Worm (Caenorhabditis elegans) whole organism, L2 larva: ENCODE measurements around the gene nlp-19.

Experiments used
- C34F6.9 ChIP-seq: fragments of 150-350 bp; optimal IDR thresholded peaks from 2 replicates; lab custom pipeline; 2014; ENCODE audit warnings: missing biosample characterization, missing genetic modification characterization
- ZK546.5 ChIP-seq: sonication (generic microtip); optimal IDR thresholded peaks from 2 replicates; lab custom pipeline; 2017; ENCODE audit warnings: missing biosample characterization, missing genetic modification characterization
- ama-1 ChIP-seq: fragments of 150-350 bp; optimal IDR thresholded peaks from 2 replicates; lab custom pipeline; 2018; ENCODE audit warnings: inconsistent platforms
- blmp-1 ChIP-seq: sonication (generic microtip); optimal IDR thresholded peaks from 2 replicates; lab custom pipeline; 2017; ENCODE audit warnings: missing genetic modification characterization, mild to moderate bottlenecking, missing compliant biosample characterization, antibody characterized with exemption, moderate library complexity; ENCODE audit not compliant: insufficient read depth
- ceh-16 ChIP-seq: fragments of 150-350 bp; optimal IDR thresholded peaks from 2 replicates; lab custom pipeline; 2014; ENCODE audit warnings: missing biosample characterization, missing genetic modification characterization
- crh-2 ChIP-seq: sonication (generic microtip); optimal IDR thresholded peaks from 2 replicates; lab custom pipeline; 2017; ENCODE audit warnings: missing biosample characterization, missing genetic modification characterization
- dmd-4 ChIP-seq: sonication (generic microtip); optimal IDR thresholded peaks from 2 replicates; lab custom pipeline; 2017; ENCODE audit warnings: missing biosample characterization, missing genetic modification characterization
- egl-27 ChIP-seq: sonication (generic microtip); optimal IDR thresholded peaks from 3 replicates; lab custom pipeline; 2017; ENCODE audit warnings: missing biosample characterization, missing genetic modification reagents, missing genetic modification characterization
- elt-3 ChIP-seq: sonication (generic microtip); optimal IDR thresholded peaks from 2 replicates; lab custom pipeline; 2017; ENCODE audit warnings: missing biosample characterization, missing genetic modification characterization
- fos-1 ChIP-seq: fragments of 150-350 bp; optimal IDR thresholded peaks from 2 replicates; lab custom pipeline; 2014; ENCODE audit warnings: missing biosample characterization, missing genetic modification characterization
- gmeb-1 ChIP-seq: fragments of 150-350 bp; optimal IDR thresholded peaks from 2 replicates; lab custom pipeline; 2014; ENCODE audit warnings: missing biosample characterization, missing genetic modification characterization
- lin-11 ChIP-seq: fragments of 150-350 bp; sonication (generic microtip); optimal IDR thresholded peaks from 2 replicates; lab custom pipeline; 2014; ENCODE audit warnings: missing biosample characterization, missing genetic modification characterization, inconsistent platforms, mixed read lengths
- lsy-2 ChIP-seq, 2 experiments: fragments of 150-350 bp in 1 of 2; sonication (generic microtip) in 1 of 2; optimal IDR thresholded peaks; 2 replicates each; lab custom pipeline; 2014 to 2017; ENCODE audit warnings: missing biosample characterization in 2 of 2, missing genetic modification characterization in 2 of 2
- mdl-1 ChIP-seq, 2 experiments: fragments of 150-350 bp in 1 of 2; sonication (generic microtip) in 1 of 2; optimal IDR thresholded peaks; 2 replicates each; lab custom pipeline; 2017; ENCODE audit warnings: missing biosample characterization in 2 of 2, missing genetic modification characterization in 2 of 2
- nhr-11 ChIP-seq: fragments of 150-350 bp; optimal IDR thresholded peaks from 2 replicates; lab custom pipeline; 2014; ENCODE audit warnings: missing biosample characterization, missing genetic modification characterization
- nhr-21 ChIP-seq: fragments of 150-350 bp; optimal IDR thresholded peaks from 2 replicates; lab custom pipeline; 2014; ENCODE audit warnings: missing biosample characterization, missing genetic modification characterization
- nhr-23 ChIP-seq: fragments of 150-350 bp; optimal IDR thresholded peaks from 2 replicates; lab custom pipeline; 2014; ENCODE audit warnings: missing biosample characterization, missing genetic modification reagents, missing genetic modification characterization
- nhr-25 ChIP-seq: fragments of 150-350 bp; sonication (generic microtip); optimal IDR thresholded peaks from 3 replicates; lab custom pipeline; 2014; ENCODE audit warnings: missing biosample characterization, missing genetic modification characterization
- nhr-77 ChIP-seq: fragments of 150-350 bp; optimal IDR thresholded peaks from 2 replicates; lab custom pipeline; 2014; ENCODE audit warnings: missing biosample characterization, missing genetic modification characterization
- sem-4 ChIP-seq: fragments of 150-350 bp; optimal IDR thresholded peaks from 2 replicates; lab custom pipeline; 2014; ENCODE audit warnings: missing biosample characterization, missing genetic modification reagents, missing genetic modification characterization
- skn-1 ChIP-seq: sonication (generic microtip); optimal IDR thresholded peaks from 2 replicates; lab custom pipeline; 2017; ENCODE audit warnings: missing biosample characterization, missing genetic modification characterization
- sma-9 ChIP-seq, 2 experiments: fragments of 150-350 bp in 1 of 2; sonication (generic microtip) in 1 of 2; optimal IDR thresholded peaks; 2 replicates each; lab custom pipeline; 2014 to 2016; ENCODE audit warnings: missing genetic modification characterization in 2 of 2, mild to moderate bottlenecking in 1 of 2, missing biosample characterization in 1 of 2, missing compliant biosample characterization in 1 of 2, missing genetic modification reagents in 1 of 2, moderate library complexity in 1 of 2
- snpc-4 ChIP-seq: fragments of 150-350 bp; optimal IDR thresholded peaks from 2 replicates; lab custom pipeline; 2014; ENCODE audit warnings: missing biosample characterization, missing genetic modification characterization
- unc-39 ChIP-seq: fragments of 150-350 bp; optimal IDR thresholded peaks from 2 replicates; lab custom pipeline; 2014; ENCODE audit warnings: missing biosample characterization, missing genetic modification characterization
- unc-55 ChIP-seq: fragments of 150-350 bp; sonication (generic microtip); optimal IDR thresholded peaks from 3 replicates; lab custom pipeline; 2014; ENCODE audit warnings: missing biosample characterization, missing genetic modification reagents, missing genetic modification characterization
- unc-62 ChIP-seq: fragments of 150-350 bp; optimal IDR thresholded peaks from 2 replicates; lab custom pipeline; 2014; ENCODE audit warnings: missing biosample characterization, missing genetic modification reagents, missing genetic modification characterization
- zag-1 ChIP-seq: fragments of 150-350 bp; optimal IDR thresholded peaks from 2 replicates; lab custom pipeline; 2014; ENCODE audit warnings: missing biosample characterization, missing genetic modification characterization
- ztf-1 ChIP-seq: fragments of 200-800 bp; sonication (Bioruptor generic); conservative IDR thresholded peaks from 2 replicates; pipeline ENCODE4 v1.3.6; 2022; ENCODE audit warnings: missing genetic modification characterization, missing compliant biosample characterization
- ztf-11 ChIP-seq: sonication (generic microtip); optimal IDR thresholded peaks from 2 replicates; lab custom pipeline; 2017; ENCODE audit warnings: missing biosample characterization, missing genetic modification characterization
- ztf-4 ChIP-seq: fragments of 150-350 bp; optimal IDR thresholded peaks from 2 replicates; lab custom pipeline; 2014; ENCODE audit warnings: missing biosample characterization, missing genetic modification characterization

nlp-19 gene

ce11 chrX:10981374-10981773 lies 22.8 kb downstream of the nlp-19 start:
- no peak for TF ChIP-seq ztf-11 (tag; lab: Kevin White, UChicago)
- no peak for TF ChIP-seq unc-55 (GFP tag; lab: Kevin White, UChicago)
- no peak for TF ChIP-seq egl-27 (tag; lab: Kevin White, UChicago)
- TF ChIP-seq skn-1 (tag; lab: Kevin White, UChicago), result no peak
- TF ChIP-seq nhr-21 (tag; lab: Kevin White, UChicago), result no peak
- TF ChIP-seq mdl-1 (tag; optimal IDR thresholded peaks at IDR 0.05; lab: Kevin White, UChicago), result no peak
- no peak for TF ChIP-seq nhr-11 (tag; lab: Kevin White, UChicago)
- no peak for TF ChIP-seq sem-4 (tag; lab: Kevin White, UChicago)
- TF ChIP-seq lin-11 (tag; lab: Kevin White, UChicago), result no peak
- TF ChIP-seq nhr-23, result no peak
- TF ChIP-seq crh-2, result no peak
- no peak for TF ChIP-seq lsy-2 (tag; optimal IDR thresholded peaks at IDR 0.05; lab: Kevin White, UChicago)
- TF ChIP-seq blmp-1 (tag; lab: Kevin White, UChicago), result no peak
- no peak for TF ChIP-seq unc-62 (GFP tag; lab: Kevin White, UChicago)
- TF ChIP-seq ztf-4 (tag; lab: Kevin White, UChicago), result no peak
- no peak for TF ChIP-seq dmd-4
- no peak for TF ChIP-seq ZK546.5
- no peak for TF ChIP-seq gmeb-1
- no peak for TF ChIP-seq snpc-4 (tag; lab: Kevin White, UChicago)
- no peak for TF ChIP-seq ceh-16 (tag; lab: Kevin White, UChicago)
- TF ChIP-seq, all 48 proteins: peak for 0

- TF ChIP-seq nhr-11 (tag; lab: Kevin White, UChicago), result no peak
- TF ChIP-seq unc-55 (GFP tag; lab: Kevin White, UChicago), result no peak
- TF ChIP-seq zag-1 (tag; lab: Kevin White, UChicago), result no peak
- no peak for TF ChIP-seq nhr-21 (tag; lab: Kevin White, UChicago)
Observed at ce11 chrX:10982051-10982450, 23.5 kb downstream of the nlp-19 start, which contains the start of gene ver-4. ver-4 (plus strand) TSS chrX:10982351.

- TF ChIP-seq unc-55 (GFP tag; lab: Kevin White, UChicago) (no peak), sma-9 (GFP tag; optimal IDR thresholded peaks at IDR 0.05; lab: Kevin White, UChicago) (no peak), sma-9 (tag; optimal IDR thresholded peaks at IDR 0.05; lab: Kevin White, UChicago) (no peak), ztf-1 (no peak), ceh-16 (tag; lab: Kevin White, UChicago) (no peak), unc-39 (no peak), lin-11 (tag; lab: Kevin White, UChicago) (no peak), fos-1 (tag; lab: Kevin White, UChicago) (no peak), elt-3 (tag; lab: Kevin White, UChicago) (no peak), zag-1 (tag; lab: Kevin White, UChicago) (no peak), nhr-77 (tag; lab: Kevin White, UChicago) (no peak), ztf-4 (tag; lab: Kevin White, UChicago) (no peak), nhr-25 (no peak), ZK546.5 (no peak), ama-1 (lab: Kevin White, UChicago) (no peak)
Observed at ce11 chrX:10989286-10989685, 30.8 kb downstream of the nlp-19 start.

ce11 chrX:10990159-10990854 lies 31.8 kb downstream of the nlp-19 start:
- TF ChIP-seq C34F6.9 (tag; lab: Kevin White, UChicago), result no peak
- TF ChIP-seq fos-1 (tag; lab: Kevin White, UChicago), result peak; percentile 45

- no peak for TF ChIP-seq egl-27 (tag; lab: Kevin White, UChicago)
- TF ChIP-seq, all 48 proteins: peak for 0
Observed at ce11 chrX:10990855-10991176, 32.3 kb downstream of the nlp-19 start.
